Worm (Caenorhabditis elegans) whole organism, late embryonic: ENCODE results near the gene cyp-33E2.

Source experiments
- C38D4.7 ChIP-seq: fragments of 200-800 bp; sonication (Bioruptor generic); optimal IDR thresholded peaks from 2 replicates; lab custom pipeline; 2018; ENCODE audit warnings: mild to moderate bottlenecking, missing genetic modification characterization, moderate library complexity, missing compliant biosample characterization
- F13H6.1 ChIP-seq: sonication (generic microtip); optimal IDR thresholded peaks from 2 replicates; lab custom pipeline; 2016; ENCODE audit warnings: missing genetic modification characterization, missing compliant biosample characterization
- K02D7.2 ChIP-seq: sonication (generic microtip); optimal IDR thresholded peaks from 2 replicates; lab custom pipeline; 2017; ENCODE audit warnings: mild to moderate bottlenecking, missing genetic modification characterization, missing compliant biosample characterization
- K09A11.1 ChIP-seq: sonication (generic microtip); optimal IDR thresholded peaks from 2 replicates; lab custom pipeline; 2017; ENCODE audit warnings: antibody characterized with exemption, mild to moderate bottlenecking, missing genetic modification characterization, missing compliant biosample characterization; ENCODE audit not compliant: insufficient read depth
- ama-1 ChIP-seq: fragments of 150-350 bp; optimal IDR thresholded peaks from 2 replicates; lab custom pipeline; 2014
- ceh-14 ChIP-seq: sonication (generic microtip); optimal IDR thresholded peaks from 2 replicates; lab custom pipeline; 2016; ENCODE audit warnings: missing genotype, missing genetic modification characterization, missing compliant biosample characterization
- ceh-18 ChIP-seq: sonication (generic microtip); optimal IDR thresholded peaks from 2 replicates; lab custom pipeline; 2016; ENCODE audit warnings: missing genetic modification characterization, missing compliant biosample characterization
- ceh-48 ChIP-seq: sonication (generic microtip); optimal IDR thresholded peaks from 2 replicates; lab custom pipeline; 2016; ENCODE audit warnings: missing genetic modification characterization, inconsistent platforms, missing compliant biosample characterization
- ceh-6 ChIP-seq: fragments of 200-800 bp; sonication (Bioruptor generic); optimal IDR thresholded peaks from 2 replicates; lab custom pipeline; 2018; ENCODE audit warnings: mild to moderate bottlenecking, missing genetic modification characterization, missing compliant biosample characterization
- ceh-9 ChIP-seq: sonication (generic microtip); optimal IDR thresholded peaks from 2 replicates; lab custom pipeline; 2016; ENCODE audit warnings: mild to moderate bottlenecking, missing genetic modification characterization, inconsistent platforms, missing compliant biosample characterization
- che-1 ChIP-seq: sonication (generic microtip); optimal IDR thresholded peaks from 2 replicates; lab custom pipeline; 2016; ENCODE audit warnings: mild to moderate bottlenecking, missing genetic modification characterization, missing compliant biosample characterization
- elt-4 ChIP-seq: sonication (generic microtip); optimal IDR thresholded peaks from 2 replicates; lab custom pipeline; 2016; ENCODE audit warnings: missing genetic modification characterization, missing compliant biosample characterization
- ets-4 ChIP-seq: sonication (generic microtip); optimal IDR thresholded peaks from 2 replicates; lab custom pipeline; 2016; ENCODE audit warnings: missing genetic modification characterization, missing compliant biosample characterization
- fax-1 ChIP-seq: sonication (generic microtip); optimal IDR thresholded peaks from 2 replicates; lab custom pipeline; 2016; ENCODE audit warnings: missing genotype, missing genetic modification characterization, missing compliant biosample characterization
- fkh-10 ChIP-seq: fragments of 150-350 bp; optimal IDR thresholded peaks from 2 replicates; lab custom pipeline; 2014; ENCODE audit warnings: missing biosample characterization, missing genetic modification reagents, missing genetic modification characterization
- gmeb-2 ChIP-seq: sonication (generic microtip); optimal IDR thresholded peaks from 2 replicates; lab custom pipeline; 2016; ENCODE audit warnings: missing genetic modification characterization, inconsistent platforms, missing compliant biosample characterization
- hlh-13 ChIP-seq: fragments of 200-800 bp; sonication (Bioruptor generic); optimal IDR thresholded peaks from 2 replicates; lab custom pipeline; 2018; ENCODE audit warnings: mild to moderate bottlenecking, missing genetic modification characterization, missing compliant biosample characterization
- hlh-30 ChIP-seq: sonication (generic microtip); optimal IDR thresholded peaks from 2 replicates; lab custom pipeline; 2017; ENCODE audit warnings: antibody characterized with exemption, missing genetic modification characterization, missing compliant biosample characterization; ENCODE audit not compliant: insufficient read depth
- hlh-6 ChIP-seq: sonication (generic microtip); optimal IDR thresholded peaks from 2 replicates; lab custom pipeline; 2016; ENCODE audit warnings: missing genotype, missing genetic modification characterization, missing compliant biosample characterization
- lin-11 ChIP-seq: fragments of 200-800 bp; sonication (Bioruptor generic); optimal IDR thresholded peaks from 2 replicates; lab custom pipeline; 2018; ENCODE audit warnings: mild to moderate bottlenecking, missing genetic modification characterization, missing compliant biosample characterization
- mec-3 ChIP-seq: sonication (generic microtip); optimal IDR thresholded peaks from 2 replicates; lab custom pipeline; 2016; ENCODE audit warnings: borderline replicate concordance, missing genetic modification characterization, missing compliant biosample characterization
- nhr-11 ChIP-seq: fragments of 150-350 bp; optimal IDR thresholded peaks from 2 replicates; lab custom pipeline; 2014; ENCODE audit warnings: missing biosample characterization, missing genetic modification characterization
- nhr-232 ChIP-seq: sonication (generic microtip); optimal IDR thresholded peaks from 2 replicates; lab custom pipeline; 2016; ENCODE audit warnings: missing genetic modification characterization, missing compliant biosample characterization
- pag-3 ChIP-seq: sonication (generic microtip); optimal IDR thresholded peaks from 2 replicates; lab custom pipeline; 2016; ENCODE audit warnings: missing compliant biosample characterization, missing genetic modification characterization, borderline replicate concordance
- pat-9 ChIP-seq: fragments of 200-800 bp; sonication (Bioruptor generic); optimal IDR thresholded peaks from 2 replicates; lab custom pipeline; 2018; ENCODE audit warnings: mild to moderate bottlenecking, missing genetic modification characterization, moderate library complexity, missing compliant biosample characterization
- pax-1 ChIP-seq: fragments of 150-350 bp; optimal IDR thresholded peaks from 2 replicates; lab custom pipeline; 2014; ENCODE audit warnings: missing biosample characterization, missing genetic modification characterization
- pha-2 ChIP-seq: sonication (generic microtip); optimal IDR thresholded peaks from 2 replicates; lab custom pipeline; 2017; ENCODE audit warnings: mild to moderate bottlenecking, missing genetic modification characterization, missing compliant biosample characterization
- pros-1 ChIP-seq: fragments of 150-350 bp; optimal IDR thresholded peaks from 2 replicates; lab custom pipeline; 2014; ENCODE audit warnings: missing biosample characterization, missing genetic modification reagents, missing genetic modification characterization
- ref-2 ChIP-seq: sonication (generic microtip); optimal IDR thresholded peaks from 2 replicates; lab custom pipeline; 2016; ENCODE audit warnings: missing genetic modification characterization, missing compliant biosample characterization
- rnt-1 ChIP-seq: sonication (generic microtip); optimal IDR thresholded peaks from 2 replicates; lab custom pipeline; 2016; ENCODE audit warnings: missing genetic modification characterization, missing compliant biosample characterization
- sdc-2 ChIP-seq: sonication (generic microtip); optimal IDR thresholded peaks from 2 replicates; lab custom pipeline; 2016; ENCODE audit warnings: missing genotype, missing genetic modification characterization, missing compliant biosample characterization
- sox-2 ChIP-seq: fragments of 200-800 bp; sonication (Bioruptor generic); IDR thresholded peaks from 2 replicates; pipeline ENCODE4 v1.3.6; 2022; ENCODE audit warnings: missing genetic modification reagents, missing genetic modification characterization, missing compliant biosample characterization
- syd-9 ChIP-seq: sonication (generic microtip); optimal IDR thresholded peaks from 2 replicates; lab custom pipeline; 2016; ENCODE audit warnings: mild to moderate bottlenecking, missing genetic modification characterization, moderate library complexity, missing compliant biosample characterization
- ttx-3 ChIP-seq: sonication (generic microtip); optimal IDR thresholded peaks from 2 replicates; lab custom pipeline; 2016; ENCODE audit warnings: missing genetic modification reagents, missing genetic modification characterization, missing compliant biosample characterization
- unc-3 ChIP-seq, 2 experiments: fragments of 200-800 bp in 1 of 2; sonication (Bioruptor generic) in 1 of 2; sonication (generic microtip) in 1 of 2; conservative IDR thresholded peaks in 1 of 2; optimal IDR thresholded peaks in 1 of 2; 2 replicates each; pipeline versions ENCODE4 v1.3.6 to Lab custom; 2016 to 2022; ENCODE audit warnings: missing compliant biosample characterization in 2 of 2, missing genetic modification characterization in 2 of 2, missing genetic modification reagents in 1 of 2
- unc-42 ChIP-seq: sonication (generic microtip); optimal IDR thresholded peaks from 2 replicates; lab custom pipeline; 2016; ENCODE audit warnings: missing genotype, missing genetic modification characterization, missing compliant biosample characterization
- unc-86 ChIP-seq: sonication (generic microtip); optimal IDR thresholded peaks from 2 replicates; lab custom pipeline; 2016; ENCODE audit warnings: missing genetic modification characterization, missing compliant biosample characterization
- zip-5 ChIP-seq: sonication (generic microtip); optimal IDR thresholded peaks from 2 replicates; lab custom pipeline; 2016; ENCODE audit warnings: missing genetic modification characterization, missing compliant biosample characterization

The cyp-33E2 gene

ce11 chrIV:8611886-8612542 lies at the start of gene cyp-33E2, which contains the start of gene F42A9.17:
cyp-33E2 (plus strand) TSS chrIV:8612334.
F42A9.17 (minus strand) TSS chrIV:8611936.
- TF ChIP-seq ceh-9 (no peak), hlh-6 (no peak), ref-2 (tag; lab: Kevin White, UChicago) (no peak), mec-3 (tag; lab: Kevin White, UChicago) (no peak), ama-1 (no peak), lin-11 (tag; lab: Kevin White, UChicago) (no peak), ceh-14 (no peak), sdc-2 (tag; lab: Kevin White, UChicago) (no peak), sox-2 (GFP tag; lab: Robert Waterston, UW) (no peak), fkh-10 (GFP tag; lab: Kevin White, UChicago) (no peak), nhr-11 (tag; lab: Kevin White, UChicago) (no peak), unc-42 (tag; lab: Kevin White, UChicago) (no peak), hlh-30 (no peak), che-1 (tag; lab: Kevin White, UChicago) (no peak), pax-1 (tag; lab: Kevin White, UChicago) (no peak), elt-4 (tag; lab: Kevin White, UChicago) (no peak), ceh-18 (tag; lab: Kevin White, UChicago) (no peak)

ce11 chrIV:8570253-8570652 lies 41.9 kb upstream of the cyp-33E2 start, which contains the start of gene Y59H11AM.4:
Y59H11AM.4 (minus strand) TSS chrIV:8570353.
- TF ChIP-seq K02D7.2 (tag; lab: Kevin White, UChicago) (no peak), pros-1 (tag; lab: Kevin White, UChicago) (no peak), ets-4 (tag; lab: Kevin White, UChicago) (no peak), ama-1 (no peak), pha-2 (tag; lab: Kevin White, UChicago) (no peak), ceh-48 (tag; lab: Kevin White, UChicago) (no peak), nhr-232 (tag; lab: Kevin White, UChicago) (no peak), sdc-2 (tag; lab: Kevin White, UChicago) (no peak), zip-5 (tag; lab: Kevin White, UChicago) (no peak), rnt-1 (tag; lab: Kevin White, UChicago) (no peak), hlh-6 (no peak), K09A11.1 (tag; lab: Kevin White, UChicago) (no peak), fkh-10 (GFP tag; lab: Kevin White, UChicago) (no peak), F13H6.1 (tag; lab: Kevin White, UChicago) (no peak)

ce11 chrIV:8570719-8571118 lies 41.4 kb upstream of the cyp-33E2 start:
- TF ChIP-seq pha-2 (tag; lab: Kevin White, UChicago) (no peak), hlh-6 (no peak), zip-5 (tag; lab: Kevin White, UChicago) (no peak), lin-11 (tag; lab: Kevin White, UChicago) (no peak), gmeb-2 (tag; lab: Kevin White, UChicago) (no peak), pag-3 (no peak), elt-4 (tag; lab: Kevin White, UChicago) (no peak), pat-9 (tag; lab: Kevin White, UChicago) (no peak), hlh-13 (no peak), ceh-6 (GFP tag; lab: Kevin White, UChicago) (no peak)

- TF ChIP-seq ref-2 (tag; lab: Kevin White, UChicago), result no peak
- TF ChIP-seq gmeb-2 (tag; lab: Kevin White, UChicago), result no peak
- TF ChIP-seq ttx-3 (tag; lab: Kevin White, UChicago), result no peak
- TF ChIP-seq pros-1 (tag; lab: Kevin White, UChicago), result no peak
- TF ChIP-seq K09A11.1 (tag; lab: Kevin White, UChicago), result no peak
- no peak for TF ChIP-seq pat-9 (tag; lab: Kevin White, UChicago)
- TF ChIP-seq unc-86, result no peak
- TF ChIP-seq fax-1 (tag; lab: Kevin White, UChicago), result no peak
- no peak for TF ChIP-seq C38D4.7
- no peak for TF ChIP-seq unc-3 (GFP tag; conservative IDR thresholded peaks at IDR 0.05; lab: Robert Waterston, UW)
- TF ChIP-seq unc-3 (tag; optimal IDR thresholded peaks at IDR 0.05; lab: Kevin White, UChicago), result no peak
- no peak for TF ChIP-seq hlh-30
- no peak for TF ChIP-seq syd-9 (tag; lab: Kevin White, UChicago)
- no peak for TF ChIP-seq zip-5 (tag; lab: Kevin White, UChicago)
Observed at ce11 chrIV:8571138-8571537, 41.0 kb upstream of the cyp-33E2 start, which contains the start of gene Y59H11AM.1. Y59H11AM.1 (plus strand) TSS chrIV:8571438.
